Fruit fly (Drosophila melanogaster) whole organism, embryonic: ENCODE data around the gene CG4951.

Experiments used
- Ada2b ChIP-seq: fragments of 200-800 bp; sonication (Bioruptor generic); IDR thresholded peaks from 2 replicates; pipeline ENCODE4 v1.3.6; 2022; ENCODE audit warnings: missing biosample characterization, missing genetic modification characterization
- Antp ChIP-seq: fragments of 200-800 bp; sonication (Bioruptor generic); optimal IDR thresholded peaks from 3 replicates; lab custom pipeline; 2016; ENCODE audit warnings: missing biosample characterization, missing genetic modification characterization
- Bgb ChIP-seq: fragments of 200-800 bp; sonication (Bioruptor generic); IDR thresholded peaks from 2 replicates; pipeline ENCODE4 v1.3.6; 2022; ENCODE audit warnings: missing biosample characterization, missing genetic modification characterization; ENCODE audit not compliant: partially characterized antibody
- CG10543 ChIP-seq: fragments of 200-800 bp; sonication (Bioruptor generic); optimal IDR thresholded peaks from 3 replicates; lab custom pipeline; 2017; ENCODE audit warnings: missing biosample characterization, mild to moderate bottlenecking, missing genetic modification characterization, moderate library complexity
- CG11456 ChIP-seq: fragments of 200-800 bp; sonication (Bioruptor generic); IDR thresholded peaks from 3 replicates; pipeline ENCODE4 v1.3.6; 2022; ENCODE audit warnings: missing biosample characterization, missing genetic modification characterization
- CG12659 ChIP-seq: fragments of 200-800 bp; sonication (Bioruptor generic); optimal IDR thresholded peaks from 3 replicates; lab custom pipeline; 2017; ENCODE audit warnings: mild to moderate bottlenecking, missing biosample characterization, missing genetic modification reagents, missing genetic modification characterization
- CG14441 ChIP-seq: fragments of 200-800 bp; sonication (Bioruptor generic); IDR thresholded peaks from 2 replicates; pipeline ENCODE4 v1.3.6; 2022; ENCODE audit warnings: missing biosample characterization, missing genetic modification characterization
- CG17385 ChIP-seq: fragments of 200-800 bp; sonication (Bioruptor generic); optimal IDR thresholded peaks from 3 replicates; lab custom pipeline; 2018; ENCODE audit warnings: missing biosample characterization, mild to moderate bottlenecking, missing genetic modification characterization
- CG2199 ChIP-seq: fragments of 200-800 bp; sonication (Bioruptor generic); IDR thresholded peaks from 3 replicates; pipeline ENCODE4 v1.3.6; 2022; ENCODE audit warnings: missing biosample characterization, missing genetic modification characterization
- CG2678 ChIP-seq: fragments of 200-800 bp; sonication (Bioruptor generic); optimal IDR thresholded peaks from 3 replicates; lab custom pipeline; 2019; ENCODE audit warnings: missing biosample characterization, mild to moderate bottlenecking, missing genetic modification characterization, moderate library complexity
- CG30020 ChIP-seq: fragments of 200-800 bp; optimal IDR thresholded peaks from 2 replicates; lab custom pipeline; 2019; ENCODE audit warnings: missing biosample characterization, mild to moderate bottlenecking, missing genetic modification characterization, moderate library complexity
- CG3065 ChIP-seq: fragments of 200-800 bp; sonication (Bioruptor generic); optimal IDR thresholded peaks from 2 replicates; lab custom pipeline; 2016; ENCODE audit warnings: missing biosample characterization, missing genetic modification characterization
- CG32532 ChIP-seq: fragments of 200-800 bp; sonication (Bioruptor generic); IDR thresholded peaks from 2 replicates; pipeline ENCODE4 v1.3.6; 2022; ENCODE audit warnings: missing biosample characterization, missing genetic modification characterization
- CG3407 ChIP-seq: fragments of 200-800 bp; sonication (Bioruptor generic); optimal IDR thresholded peaks from 2 replicates; lab custom pipeline; 2018; ENCODE audit warnings: missing biosample characterization, mild to moderate bottlenecking, missing genetic modification characterization
- CG6272 ChIP-seq: fragments of 200-800 bp; sonication (Bioruptor generic); IDR thresholded peaks from 2 replicates; pipeline ENCODE4 v1.3.6; 2022; ENCODE audit warnings: missing biosample characterization, missing genetic modification characterization
- CG6654 ChIP-seq: fragments of 200-800 bp; sonication (Bioruptor generic); optimal IDR thresholded peaks from 2 replicates; lab custom pipeline; 2017; ENCODE audit warnings: missing biosample characterization, mild to moderate bottlenecking, missing genetic modification characterization
- CG6813 ChIP-seq: fragments of 200-800 bp; sonication (Bioruptor generic); optimal IDR thresholded peaks from 2 replicates; lab custom pipeline; 2017; ENCODE audit warnings: missing biosample characterization, missing genetic modification characterization, mild to moderate bottlenecking, moderate library complexity, missing genetic modification reagents
- CG8290 ChIP-seq, 3 experiments: fragments of 200-800 bp; sonication (Bioruptor generic); optimal IDR thresholded peaks; 2 replicates each; lab custom pipeline; 2016 to 2019; ENCODE audit warnings: missing biosample characterization in 3 of 3, missing genetic modification characterization in 3 of 3, mild to moderate bottlenecking in 2 of 3, moderate library complexity in 1 of 3
- D ChIP-seq, 2 experiments: fragments of 200-800 bp in 1 of 2; fragments of >200 bp in 1 of 2; sonication (Bioruptor generic) in 1 of 2; optimal IDR thresholded peaks; 2 replicates in 1 of 2; 3 replicates in 1 of 2; lab custom pipeline; 2017; ENCODE audit warnings: mild to moderate bottlenecking in 1 of 2, missing biosample characterization in 1 of 2, missing genetic modification characterization in 1 of 2, missing genetic modification reagents in 1 of 2
- D19A ChIP-seq: fragments of 200-800 bp; optimal IDR thresholded peaks from 3 replicates; lab custom pipeline; 2019; ENCODE audit warnings: missing biosample characterization, mild to moderate bottlenecking, missing genetic modification characterization, moderate library complexity
- Dfd ChIP-seq, 2 experiments: fragments of >200 bp; optimal IDR thresholded peaks; 2 replicates each; lab custom pipeline; 2017; ENCODE audit warnings: missing biosample characterization in 2 of 2, missing genetic modification characterization in 2 of 2
- E2f1 ChIP-seq: fragments of 200-800 bp; sonication (Bioruptor generic); IDR thresholded peaks from 2 replicates; pipeline ENCODE4 v1.3.6; 2022; ENCODE audit warnings: missing biosample characterization, missing genetic modification characterization
- GATAe ChIP-seq: fragments of 200-800 bp; sonication (Bioruptor generic); conservative IDR thresholded peaks from 2 replicates; pipeline ENCODE4 v1.3.6; 2022; ENCODE audit warnings: missing biosample characterization, missing genetic modification characterization
- HLH4C ChIP-seq: fragments of 200-800 bp; sonication (Bioruptor generic); IDR thresholded peaks from 3 replicates; pipeline ENCODE4 v1.3.6; 2022; ENCODE audit warnings: missing biosample characterization, missing genetic modification characterization; ENCODE audit not compliant: partially characterized antibody
- Max ChIP-seq: fragments of 200-800 bp; sonication (Bioruptor generic); optimal IDR thresholded peaks from 2 replicates; lab custom pipeline; 2016; ENCODE audit warnings: missing biosample characterization, mild to moderate bottlenecking, missing genetic modification characterization
- Nf-YA ChIP-seq: fragments of 200-800 bp; sonication (Bioruptor generic); IDR thresholded peaks from 2 replicates; pipeline ENCODE4 v1.3.6; 2022; ENCODE audit warnings: missing biosample characterization, missing genetic modification characterization
- Ravus ChIP-seq: fragments of 200-800 bp; sonication (Bioruptor generic); IDR thresholded peaks from 2 replicates; pipeline ENCODE4 v1.3.6; 2022; ENCODE audit warnings: missing biosample characterization, missing genetic modification characterization
- Sox100B ChIP-seq: fragments of 200-800 bp; sonication (Bioruptor generic); optimal IDR thresholded peaks from 3 replicates; lab custom pipeline; 2018; ENCODE audit warnings: missing biosample characterization, mild to moderate bottlenecking, missing genetic modification characterization
- Stat92E ChIP-seq, 3 experiments: fragments of >200 bp in 2 of 3; fragments of 200-800 bp in 1 of 3; sonication (Bioruptor generic) in 1 of 3; optimal IDR thresholded peaks; 2 replicates each; lab custom pipeline; 2017 to 2019; ENCODE audit warnings: missing biosample characterization in 3 of 3, missing genetic modification characterization in 3 of 3, mild to moderate bottlenecking in 1 of 3, moderate library complexity in 1 of 3
- ato ChIP-seq: fragments of 200-800 bp; sonication (Bioruptor generic); IDR thresholded peaks from 2 replicates; pipeline ENCODE4 v1.3.6; 2022; ENCODE audit warnings: missing biosample characterization, missing genetic modification characterization; ENCODE audit not compliant: partially characterized antibody
- cato ChIP-seq: fragments of 200-800 bp; sonication (Bioruptor generic); optimal IDR thresholded peaks from 2 replicates; lab custom pipeline; 2016; ENCODE audit warnings: missing biosample characterization, missing genetic modification characterization, borderline replicate concordance
- corto ChIP-seq: fragments of 200-800 bp; sonication (Bioruptor generic); optimal IDR thresholded peaks from 2 replicates; lab custom pipeline; 2016; ENCODE audit warnings: missing biosample characterization, mild to moderate bottlenecking, missing genetic modification characterization, moderate library complexity
- disco-r ChIP-seq: fragments of 200-800 bp; sonication (Bioruptor generic); optimal IDR thresholded peaks from 2 replicates; lab custom pipeline; 2016; ENCODE audit warnings: missing biosample characterization, missing genetic modification characterization
- ewg ChIP-seq: fragments of 200-800 bp; sonication (Bioruptor generic); optimal IDR thresholded peaks from 3 replicates; lab custom pipeline; 2017; ENCODE audit warnings: mild to moderate bottlenecking, missing biosample characterization, missing genetic modification reagents, missing genetic modification characterization
- lov ChIP-seq, 2 experiments: fragments of 200-800 bp in 1 of 2; fragments of >200 bp in 1 of 2; sonication (Bioruptor generic) in 1 of 2; IDR thresholded peaks in 1 of 2; optimal IDR thresholded peaks in 1 of 2; 2 replicates in 1 of 2; 3 replicates in 1 of 2; pipeline versions ENCODE4 v1.3.6 to Lab custom; 2017 to 2022; ENCODE audit warnings: missing biosample characterization in 1 of 2, missing genetic modification characterization in 1 of 2
- mld ChIP-seq: fragments of 200-800 bp; sonication (Bioruptor generic); IDR thresholded peaks from 3 replicates; pipeline ENCODE4 v1.3.6; 2022; ENCODE audit warnings: missing biosample characterization, missing genetic modification characterization; ENCODE audit not compliant: partially characterized antibody
- pan ChIP-seq, 4 experiments: fragments of >200 bp in 3 of 4; fragments of 200-800 bp in 1 of 4; sonication (Bioruptor generic) in 1 of 4; optimal IDR thresholded peaks in 3 of 4; IDR thresholded peaks in 1 of 4; 2 replicates each; pipeline versions ENCODE4 v1.3.6 to Lab custom; 2017 to 2022; ENCODE audit warnings: missing biosample characterization in 2 of 4, missing genetic modification characterization in 2 of 4, mixed read lengths in 1 of 4
- ranshi ChIP-seq: fragments of 200-800 bp; sonication (Bioruptor generic); IDR thresholded peaks from 2 replicates; pipeline ENCODE4 v1.3.6; 2022; ENCODE audit warnings: missing biosample characterization, missing genetic modification characterization
- repo ChIP-seq: fragments of 200-800 bp; sonication (Bioruptor generic); optimal IDR thresholded peaks from 2 replicates; lab custom pipeline; 2016; ENCODE audit warnings: missing biosample characterization, missing genetic modification characterization
- sc ChIP-seq, 3 experiments: fragments of >200 bp in 2 of 3; fragments of 200-800 bp in 1 of 3; sonication (Bioruptor generic) in 1 of 3; optimal IDR thresholded peaks; 2 replicates in 2 of 3; 3 replicates in 1 of 3; lab custom pipeline; 2017; ENCODE audit warnings: mild to moderate bottlenecking in 1 of 3, missing biosample characterization in 1 of 3, missing genetic modification characterization in 1 of 3, missing genetic modification reagents in 1 of 3
- sd ChIP-seq: fragments of 200-800 bp; sonication (Bioruptor generic); optimal IDR thresholded peaks from 3 replicates; lab custom pipeline; 2018; ENCODE audit warnings: missing biosample characterization, mild to moderate bottlenecking, missing genetic modification characterization, moderate library complexity
- stc ChIP-seq: fragments of 200-800 bp; sonication (Bioruptor generic); IDR thresholded peaks from 2 replicates; pipeline ENCODE4 v1.3.6; 2022; ENCODE audit warnings: missing biosample characterization, missing genetic modification characterization
- trh ChIP-seq: fragments of 200-800 bp; sonication (Bioruptor generic); optimal IDR thresholded peaks from 2 replicates; lab custom pipeline; 2016; ENCODE audit warnings: missing biosample characterization, missing genetic modification characterization
- ttk ChIP-seq: fragments of 200-800 bp; sonication (Bioruptor generic); IDR thresholded peaks from 2 replicates; pipeline ENCODE4 v2.1.2; 2022; ENCODE audit warnings: missing biosample characterization, missing genetic modification characterization
- usp ChIP-seq: fragments of >200 bp; optimal IDR thresholded peaks from 2 replicates; lab custom pipeline; 2017; ENCODE audit warnings: missing biosample characterization, missing genetic modification characterization
- vvl ChIP-seq: fragments of 200-800 bp; sonication (Bioruptor generic); IDR thresholded peaks from 2 replicates; pipeline ENCODE4 v1.3.6; 2022; ENCODE audit warnings: missing biosample characterization, missing genetic modification characterization

CG4951 gene

DNA sequence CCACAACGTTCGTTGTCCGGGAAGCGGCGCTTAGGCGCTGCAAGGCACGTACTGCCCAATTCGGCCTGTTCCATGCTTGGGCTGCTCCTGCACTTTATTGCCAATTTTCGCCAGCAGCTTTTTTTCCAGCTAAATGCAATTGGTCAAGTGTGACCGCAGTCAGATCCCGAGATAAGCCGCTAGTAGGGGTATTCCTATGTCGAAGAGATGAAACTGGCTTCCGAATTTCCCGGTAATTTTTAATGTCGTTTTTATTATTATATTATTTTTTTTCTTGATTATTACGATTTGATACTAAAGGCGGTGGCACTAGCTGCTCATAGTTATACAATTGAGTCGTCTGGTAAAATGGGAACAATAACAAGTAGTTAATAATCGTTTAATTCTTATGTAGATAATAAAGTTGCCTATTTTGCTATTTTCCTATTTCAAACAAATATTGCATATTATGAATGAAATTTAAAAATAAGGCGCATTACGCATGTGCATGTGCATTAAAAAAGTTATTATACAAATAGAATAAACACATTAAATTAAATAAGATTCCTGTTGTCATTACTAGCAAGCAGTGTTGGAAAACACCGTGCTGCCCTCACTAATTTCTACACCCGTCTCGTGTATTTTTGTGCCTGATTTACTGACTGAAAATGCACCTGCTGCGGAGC lies 37.4 kb downstream of the CG4951 start, which contains the start of the genes CG5003 and mRpS22 (continued):
- TF ChIP-seq stc (GFP tag; lab: Robert Waterston, UW) (no peak), Stat92E (GFP tag; optimal IDR thresholded peaks at IDR 0.05; lab: Kevin White, UChicago) (no peak), CG6272 (GFP tag; lab: Robert Waterston, UW) (0 out of 2 replicates have a peak, but pooled peaks have one; percentile 2), ranshi (GFP tag; lab: Robert Waterston, UW) (0 out of 2 replicates have a peak, but pooled peaks have one; percentile 11), Max (GFP tag; lab: Kevin White, UChicago) (peak; percentile 63), Bgb (GFP tag; lab: Robert Waterston, UW) (0 out of 2 replicates have a peak, but pooled peaks have one; percentile 37), Ada2b (GFP tag; lab: Robert Waterston, UW) (peak; percentile 12; the same call in 1 of the 2 replicates), Dfd (GFP tag; optimal IDR thresholded peaks at IDR 0.05; lab: Kevin White, UChicago) (peak in 1 of 2 experiments; percentile 65), D19A (no peak), vvl (GFP tag; lab: Robert Waterston, UW) (peak; percentile 61), usp (no peak), CG2199 (no peak), CG10543 (GFP tag; lab: Kevin White, UChicago) (peak; percentile 80), CG6654 (GFP tag; lab: Kevin White, UChicago) (peak; percentile 32), disco-r (GFP tag; lab: Kevin White, UChicago) (no peak), CG12659 (GFP tag; lab: Kevin White, UChicago) (peak; percentile 64), sc (optimal IDR thresholded peaks at IDR 0.05; lab: Kevin White, UChicago) (no peak), sc (GFP tag; optimal IDR thresholded peaks at IDR 0.05; lab: Kevin White, UChicago) (no peak), corto (no peak), ttk (GFP tag; lab: Robert Waterston, UW) (0 out of 2 replicates have a peak, but pooled peaks have one; percentile 5), CG14441 (GFP tag; lab: Robert Waterston, UW) (peak; percentile 29; the same call in 1 of the 2 replicates), Nf-YA (GFP tag; lab: Robert Waterston, UW) (no peak), CG30020 (tag; lab: Kevin White, UChicago) (peak; percentile 64), CG3407 (peak; percentile 17), Antp (GFP tag; lab: Kevin White, UChicago) (no peak), CG2678 (tag; lab: Kevin White, UChicago) (peak; percentile 78), repo (GFP tag; lab: Kevin White, UChicago) (no peak), CG11456 (GFP tag; lab: Robert Waterston, UW) (0 out of 3 replicates have a peak, but pooled peaks have one; percentile 32), CG6813 (GFP tag; lab: Kevin White, UChicago) (no peak), Ravus (GFP tag; lab: Robert Waterston, UW) (no peak), cato (peak; percentile 19), pan (optimal IDR thresholded peaks at IDR 0.05; lab: Kevin White, UChicago) (no peak), pan (GFP tag; optimal IDR thresholded peaks at IDR 0.05 in 1 of 2, IDR thresholded peaks at IDR 0.05 in 1 of 2) (peak in 1 of 2 experiments; percentile 59), E2f1 (GFP tag; lab: Robert Waterston, UW) (no peak), GATAe (GFP tag; lab: Robert Waterston, UW) (no peak), sd (tag; lab: Kevin White, UChicago) (no peak), CG17385 (peak; percentile 55), CG3065 (no peak), CG32532 (GFP tag; lab: Robert Waterston, UW) (peak; percentile 52), HLH4C (GFP tag; lab: Robert Waterston, UW) (no peak), Sox100B (GFP tag; lab: Kevin White, UChicago) (no peak), ewg (GFP tag; lab: Kevin White, UChicago) (peak; percentile 47), CG8290 (GFP tag; optimal IDR thresholded peaks at IDR 0.05; lab: Kevin White, UChicago) (no peak), CG8290 (tag; optimal IDR thresholded peaks at IDR 0.05; lab: Kevin White, UChicago) (peak in 1 of 2 experiments; percentile 7), trh (GFP tag; lab: Kevin White, UChicago) (no peak), mld (GFP tag; lab: Robert Waterston, UW) (no peak), lov (optimal IDR thresholded peaks at IDR 0.05; lab: Kevin White, UChicago) (no peak), lov (GFP tag; IDR thresholded peaks at IDR 0.05; lab: Robert Waterston, UW) (no peak), ato (GFP tag; lab: Robert Waterston, UW) (no peak), D (optimal IDR thresholded peaks at IDR 0.05; lab: Kevin White, UChicago) (no peak), D (GFP tag; optimal IDR thresholded peaks at IDR 0.05; lab: Kevin White, UChicago) (peak; percentile 49)
